Fruit fly (Drosophila melanogaster): ENCODE results near the gene aurB.
A peak's percentile ranks its signal among the peaks of the same experiment; 100 is the strongest.

Gene aurB

dm6 chr2L:10856328-10856942 is 1.5 kb downstream of the aurB start, which contains the start of gene Dnz1 (continued):
- no peak for TF ChIP-seq CG17912 (GFP tag; optimal IDR thresholded peaks at IDR 0.05)
- TF ChIP-seq CG6683 (GFP tag; optimal IDR thresholded peaks at IDR 0.05) = no peak
- peak; percentile 42 for TF ChIP-seq CG1603 (tag; optimal IDR thresholded peaks at IDR 0.05)
- TF ChIP-seq CG7556 (GFP tag; optimal IDR thresholded peaks at IDR 0.05) = peak; percentile 16
- no peak for TF ChIP-seq Stat92E (GFP tag; optimal IDR thresholded peaks at IDR 0.05)
- peak in 1 of 2 experiments; percentile 54 for TF ChIP-seq dpn (GFP tag; optimal IDR thresholded peaks at IDR 0.05)
- no peak for TF ChIP-seq eve (GFP tag; optimal IDR thresholded peaks at IDR 0.05)
- TF ChIP-seq dimm (GFP tag; IDR thresholded peaks at IDR 0.05) = no peak
- peak; percentile 4 for TF ChIP-seq nom (GFP tag; optimal IDR thresholded peaks at IDR 0.05)
- peak; percentile 58 for TF ChIP-seq CG11504 (tag; optimal IDR thresholded peaks at IDR 0.05)
- peak; percentile 20 for TF ChIP-seq CG1602 (GFP tag; optimal IDR thresholded peaks at IDR 0.05)
- peak; percentile 62; the same call in 2 of the 3 replicates for TF ChIP-seq ci (GFP tag; IDR thresholded peaks at IDR 0.05)
- TF ChIP-seq Xrp1 (GFP tag; IDR thresholded peaks at IDR 0.05) = peak; percentile 60
- TF ChIP-seq CG10543 (GFP tag; optimal IDR thresholded peaks at IDR 0.05) = peak; percentile 8
- TF ChIP-seq phol (tag; optimal IDR thresholded peaks at IDR 0.05) = peak; percentile 49
- no peak for TF ChIP-seq abd-A (tag; optimal IDR thresholded peaks at IDR 0.05)
- TF ChIP-seq BtbVII (GFP tag; optimal IDR thresholded peaks at IDR 0.05) = peak; percentile 16
- TF ChIP-seq CG30403 (GFP tag; optimal IDR thresholded peaks at IDR 0.05) = peak; percentile 69
- peak; percentile 1 for TF ChIP-seq Abd-B (GFP tag; optimal IDR thresholded peaks at IDR 0.05)
- TF ChIP-seq Fer1 (GFP tag; optimal IDR thresholded peaks at IDR 0.05) = peak; percentile 43
- TF ChIP-seq CG9215 (GFP tag; IDR thresholded peaks at IDR 0.05) = peak; percentile 36; the same call in 1 of the 2 replicates
- TF ChIP-seq Ptx1 (GFP tag; IDR thresholded peaks at IDR 0.05) = peak; percentile 76
- peak; percentile 48 for TF ChIP-seq CG10147 (GFP tag; optimal IDR thresholded peaks at IDR 0.05)
- TF ChIP-seq CG15601 (tag; optimal IDR thresholded peaks at IDR 0.05) = no peak
- peak; percentile 58 for TF ChIP-seq grau (tag; optimal IDR thresholded peaks at IDR 0.05)
- TF ChIP-seq disco-r (GFP tag; optimal IDR thresholded peaks at IDR 0.05) = no peak
- no peak for TF ChIP-seq bbx (GFP tag; IDR thresholded peaks at IDR 0.05; ENCODE audit: partially characterized antibody)
- TF ChIP-seq Deaf1 (tag; optimal IDR thresholded peaks at IDR 0.05) = peak; percentile 35
- TF ChIP-seq sim (GFP tag; IDR thresholded peaks at IDR 0.05) = no peak
- peak; percentile 1 for TF ChIP-seq Dp (GFP tag; optimal IDR thresholded peaks at IDR 0.05)
- TF ChIP-seq ttk (GFP tag; IDR thresholded peaks at IDR 0.05) = peak; percentile 54
- TF ChIP-seq pnt (GFP tag; optimal IDR thresholded peaks at IDR 0.05) = peak; percentile 18
- peak; percentile 40; the same call in 1 of the 2 replicates for TF ChIP-seq Drgx (GFP tag; IDR thresholded peaks at IDR 0.05)
- TF ChIP-seq Sin3A (optimal IDR thresholded peaks at IDR 0.05) = peak; percentile 4
- peak; percentile 43 for TF ChIP-seq Six4 (GFP tag; optimal IDR thresholded peaks at IDR 0.05)
- peak; percentile 61 for TF ChIP-seq CG15269 (tag; optimal IDR thresholded peaks at IDR 0.05)
- TF ChIP-seq CG14014 (GFP tag; IDR thresholded peaks at IDR 0.05) = peak; percentile 77
- peak; percentile 39 for TF ChIP-seq CG13894 (tag; optimal IDR thresholded peaks at IDR 0.05)
- peak; percentile 57 for TF ChIP-seq CG12391 (tag; optimal IDR thresholded peaks at IDR 0.05)
- peak; percentile 54; the same call in 1 of the 2 replicates for TF ChIP-seq wdn (GFP tag; IDR thresholded peaks at IDR 0.05)
- TF ChIP-seq ac (GFP tag; optimal IDR thresholded peaks at IDR 0.05) = no peak
- peak; percentile 67 for TF ChIP-seq Xbp1 (GFP tag; optimal IDR thresholded peaks at IDR 0.05)
- TF ChIP-seq Dbx (GFP tag; IDR thresholded peaks at IDR 0.05) = peak; percentile 49; the same call in 2 of the 3 replicates
- peak; percentile 3 for TF ChIP-seq Camta (GFP tag; optimal IDR thresholded peaks at IDR 0.05)
- TF ChIP-seq CkIIα-i1 (GFP tag; IDR thresholded peaks at IDR 0.05) = no peak
- TF ChIP-seq zen (tag; optimal IDR thresholded peaks at IDR 0.05) = peak; percentile 14
- peak; percentile 24 for TF ChIP-seq CG1233 (GFP tag; optimal IDR thresholded peaks at IDR 0.05)
- peak; percentile 24 for TF ChIP-seq CG12942 (GFP tag; optimal IDR thresholded peaks at IDR 0.05)
- TF ChIP-seq CG8924 (tag; optimal IDR thresholded peaks at IDR 0.05) = peak; percentile 35
